ENCODE assay signal across 1 fruit fly cellular context in genomic region chrX:7333858-7334800, dm6.
A peak's percentile ranks its signal among the peaks of the same experiment; 100 is the strongest.
TF ChIP-seq lines count a peak whose summit lies in the region.

No protein-coding gene starts in this region.

TF ChIP-seq in whole organism, embryonic, 481 proteins besides CTCF, POLR2A, EP300 and RAD21 (continued from another document and continues in another):
- no peak for TF ChIP-seq exex (tag; optimal IDR thresholded peaks at IDR 0.05; lab: Kevin White, UChicago)
- peak; percentile 68 for TF ChIP-seq Meics (GFP tag; optimal IDR thresholded peaks at IDR 0.05; lab: Kevin White, UChicago)
- no peak for TF ChIP-seq crol (GFP tag; IDR thresholded peaks at IDR 0.05; lab: Robert Waterston, UW)
- TF ChIP-seq gsb-n (tag; optimal IDR thresholded peaks at IDR 0.05; lab: Kevin White, UChicago) = no peak
- peak; percentile 14; the same call in 1 of the 2 replicates for TF ChIP-seq Atf6 (GFP tag; IDR thresholded peaks at IDR 0.05; lab: Robert Waterston, UW)
- TF ChIP-seq Lpt (GFP tag; optimal IDR thresholded peaks at IDR 0.05; lab: Kevin White, UChicago) = no peak
- peak; percentile 31 for TF ChIP-seq CG8944 (GFP tag; optimal IDR thresholded peaks at IDR 0.05; lab: Kevin White, UChicago)
- no peak for TF ChIP-seq gcm2 (GFP tag; optimal IDR thresholded peaks at IDR 0.05; lab: Kevin White, UChicago)
- TF ChIP-seq cwo (GFP tag; optimal IDR thresholded peaks at IDR 0.05; lab: Kevin White, UChicago) = no peak
- no peak for TF ChIP-seq CG16813 (GFP tag; IDR thresholded peaks at IDR 0.05; lab: Robert Waterston, UW; ENCODE audit: partially characterized antibody)
- TF ChIP-seq mam (GFP tag; optimal IDR thresholded peaks at IDR 0.05; lab: Kevin White, UChicago) = peak; percentile 73
- TF ChIP-seq tgo (GFP tag; IDR thresholded peaks at IDR 0.05; lab: Robert Waterston, UW) = no peak
- no peak for TF ChIP-seq Hr78 (GFP tag; optimal IDR thresholded peaks at IDR 0.05; lab: Kevin White, UChicago)
- TF ChIP-seq tx (GFP tag; optimal IDR thresholded peaks at IDR 0.05; lab: Kevin White, UChicago) = peak; percentile 62
- TF ChIP-seq Hmx (GFP tag; optimal IDR thresholded peaks at IDR 0.05; lab: Kevin White, UChicago) = no peak
- TF ChIP-seq TFAM (GFP tag; optimal IDR thresholded peaks at IDR 0.05; lab: Kevin White, UChicago) = no peak
- no peak for TF ChIP-seq CG8359 (GFP tag; optimal IDR thresholded peaks at IDR 0.05; lab: Kevin White, UChicago; ENCODE audit: borderline replicate concordance)
- 0 out of 2 replicates have a peak, but pooled peaks have one; percentile 20 for TF ChIP-seq klu (GFP tag; IDR thresholded peaks at IDR 0.05; lab: Robert Waterston, UW)
- TF ChIP-seq CG1832 (GFP tag; optimal IDR thresholded peaks at IDR 0.05; lab: Kevin White, UChicago) = no peak
- TF ChIP-seq CG11696 (GFP tag; IDR thresholded peaks at IDR 0.05; lab: Robert Waterston, UW) = no peak
- peak; percentile 75 for TF ChIP-seq al (GFP tag; IDR thresholded peaks at IDR 0.05; lab: Robert Waterston, UW)
- no peak for TF ChIP-seq ac (GFP tag; optimal IDR thresholded peaks at IDR 0.05; lab: Kevin White, UChicago)
- no peak for TF ChIP-seq CG10274 (GFP tag; optimal IDR thresholded peaks at IDR 0.05; lab: Kevin White, UChicago)
- no peak for TF ChIP-seq vnd (GFP tag; IDR thresholded peaks at IDR 0.05; lab: Robert Waterston, UW; ENCODE audit: partially characterized antibody)
- peak; percentile 53 for TF ChIP-seq CG9817 (tag; optimal IDR thresholded peaks at IDR 0.05; lab: Kevin White, UChicago)
- TF ChIP-seq CG2889 (GFP tag; IDR thresholded peaks at IDR 0.05; lab: Robert Waterston, UW) = 0 out of 3 replicates have a peak, but pooled peaks have one; percentile 26
- no peak for TF ChIP-seq Asciz (GFP tag; optimal IDR thresholded peaks at IDR 0.05; lab: Kevin White, UChicago)
- no peak for TF ChIP-seq Xbp1 (GFP tag; optimal IDR thresholded peaks at IDR 0.05; lab: Kevin White, UChicago)
- TF ChIP-seq CG15011 (GFP tag; optimal IDR thresholded peaks at IDR 0.05; lab: Kevin White, UChicago) = peak; percentile 11
- no peak for TF ChIP-seq CG2116 (GFP tag; optimal IDR thresholded peaks at IDR 0.05; lab: Kevin White, UChicago)
- no peak for TF ChIP-seq Gsc (GFP tag; IDR thresholded peaks at IDR 0.05; lab: Robert Waterston, UW)
- no peak for TF ChIP-seq CG11560 (tag; IDR thresholded peaks at IDR 0.05; lab: Robert Waterston, UW)
- no peak for TF ChIP-seq dati (GFP tag; IDR thresholded peaks at IDR 0.05; lab: Robert Waterston, UW)
- TF ChIP-seq cad (GFP tag; optimal IDR thresholded peaks at IDR 0.05; lab: Kevin White, UChicago) = peak; percentile 74
- TF ChIP-seq H2.0 (GFP tag; IDR thresholded peaks at IDR 0.05; lab: Robert Waterston, UW) = no peak
- TF ChIP-seq bigmax (GFP tag; optimal IDR thresholded peaks at IDR 0.05; lab: Kevin White, UChicago) = no peak
- TF ChIP-seq CG17568 (GFP tag; optimal IDR thresholded peaks at IDR 0.05; lab: Kevin White, UChicago) = no peak
- TF ChIP-seq sr (GFP tag; IDR thresholded peaks at IDR 0.05; lab: Robert Waterston, UW) = no peak
- peak; percentile 50 for TF ChIP-seq CG12155 (GFP tag; optimal IDR thresholded peaks at IDR 0.05; lab: Kevin White, UChicago)
- TF ChIP-seq wek (GFP tag; optimal IDR thresholded peaks at IDR 0.05; lab: Kevin White, UChicago) = no peak
- no peak for TF ChIP-seq Lhr (GFP tag; optimal IDR thresholded peaks at IDR 0.05; lab: Kevin White, UChicago)
- no peak for TF ChIP-seq zen2 (GFP tag; IDR thresholded peaks at IDR 0.05; lab: Robert Waterston, UW; ENCODE audit: partially characterized antibody)
- peak; percentile 18 for TF ChIP-seq cg (GFP tag; optimal IDR thresholded peaks at IDR 0.05; lab: Kevin White, UChicago)
- no peak for TF ChIP-seq tna (GFP tag; IDR thresholded peaks at IDR 0.05; lab: Robert Waterston, UW; ENCODE audit: partially characterized antibody)
- no peak for TF ChIP-seq zen (tag; optimal IDR thresholded peaks at IDR 0.05; lab: Kevin White, UChicago)
- TF ChIP-seq tap (tag; optimal IDR thresholded peaks at IDR 0.05; lab: Kevin White, UChicago) = no peak
- no peak for TF ChIP-seq CG6791 (GFP tag; IDR thresholded peaks at IDR 0.05; lab: Robert Waterston, UW; ENCODE audit: partially characterized antibody)
- TF ChIP-seq shn (GFP tag; optimal IDR thresholded peaks at IDR 0.05; lab: Kevin White, UChicago) = peak; percentile 26
- 0 out of 2 replicates have a peak, but pooled peaks have one; percentile 8 for TF ChIP-seq Ptx1 (GFP tag; IDR thresholded peaks at IDR 0.05; lab: Robert Waterston, UW)
- TF ChIP-seq CG4404 (GFP tag; IDR thresholded peaks at IDR 0.05; lab: Robert Waterston, UW) = no peak
- TF ChIP-seq ap (GFP tag; IDR thresholded peaks at IDR 0.05; lab: Robert Waterston, UW) = no peak
- no peak for TF ChIP-seq CG16779 (GFP tag; IDR thresholded peaks at IDR 0.05; lab: Robert Waterston, UW)
- TF ChIP-seq CG6254 (GFP tag; optimal IDR thresholded peaks at IDR 0.05; lab: Kevin White, UChicago) = no peak
- TF ChIP-seq CG10654 (GFP tag; optimal IDR thresholded peaks at IDR 0.05; lab: Kevin White, UChicago) = no peak
- TF ChIP-seq otp (GFP tag; IDR thresholded peaks at IDR 0.05; lab: Robert Waterston, UW) = no peak
- TF ChIP-seq cato (GFP tag; optimal IDR thresholded peaks at IDR 0.05; lab: Kevin White, UChicago; ENCODE audit: borderline replicate concordance) = no peak
- TF ChIP-seq Kr (GFP tag; optimal IDR thresholded peaks at IDR 0.05; lab: Kevin White, UChicago) = peak; percentile 59
- peak; percentile 81 for TF ChIP-seq CG9932 (GFP tag; IDR thresholded peaks at IDR 0.05; lab: Robert Waterston, UW)
- TF ChIP-seq E2f1 (GFP tag; IDR thresholded peaks at IDR 0.05; lab: Robert Waterston, UW) = no peak
- TF ChIP-seq Doc2 (GFP tag; IDR thresholded peaks at IDR 0.05; lab: Robert Waterston, UW) = no peak
- no peak for TF ChIP-seq CG2712 (tag; optimal IDR thresholded peaks at IDR 0.05; lab: Kevin White, UChicago)
- TF ChIP-seq dimm (GFP tag; IDR thresholded peaks at IDR 0.05; lab: Robert Waterston, UW) = no peak
- TF ChIP-seq Hr51 (GFP tag; optimal IDR thresholded peaks at IDR 0.05; lab: Kevin White, UChicago) = peak in 1 of 2 experiments; percentile 30
- no peak for TF ChIP-seq Fer2 (tag; optimal IDR thresholded peaks at IDR 0.05; lab: Kevin White, UChicago)
- no peak for TF ChIP-seq HmgZ (tag; optimal IDR thresholded peaks at IDR 0.05; lab: Kevin White, UChicago)
- TF ChIP-seq CG34422 (GFP tag; IDR thresholded peaks at IDR 0.05; lab: Robert Waterston, UW) = peak; percentile 44; the same call in 1 of the 3 replicates
- TF ChIP-seq CG6813 (GFP tag; optimal IDR thresholded peaks at IDR 0.05; lab: Kevin White, UChicago) = peak; percentile 36
- no peak for TF ChIP-seq pfk (GFP tag; optimal IDR thresholded peaks at IDR 0.05; lab: Kevin White, UChicago)
- no peak; the same call in 1 of the 2 replicates for TF ChIP-seq esg (GFP tag; conservative IDR thresholded peaks at IDR 0.05; lab: Robert Waterston, UW)
- TF ChIP-seq CG2678 (tag; optimal IDR thresholded peaks at IDR 0.05; lab: Kevin White, UChicago) = peak; percentile 31
- no peak for TF ChIP-seq H15 (GFP tag; IDR thresholded peaks at IDR 0.05; lab: Robert Waterston, UW)
- TF ChIP-seq CG8478 (optimal IDR thresholded peaks at IDR 0.05; lab: Kevin White, UChicago) = no peak
- TF ChIP-seq CkIIα-i1 (GFP tag; IDR thresholded peaks at IDR 0.05; lab: Robert Waterston, UW) = no peak
- no peak for TF ChIP-seq az2 (GFP tag; optimal IDR thresholded peaks at IDR 0.05; lab: Kevin White, UChicago)
- no peak for TF ChIP-seq CG31388 (GFP tag; optimal IDR thresholded peaks at IDR 0.05; lab: Kevin White, UChicago)
- peak; percentile 38; the same call in 1 of the 2 replicates for TF ChIP-seq CG14441 (GFP tag; IDR thresholded peaks at IDR 0.05; lab: Robert Waterston, UW)
- no peak for TF ChIP-seq CG12104 (GFP tag; optimal IDR thresholded peaks at IDR 0.05; lab: Kevin White, UChicago)
- TF ChIP-seq Nf-YB (GFP tag; optimal IDR thresholded peaks at IDR 0.05; lab: Kevin White, UChicago) = no peak
- no peak for TF ChIP-seq pzg (GFP tag; optimal IDR thresholded peaks at IDR 0.05; lab: Kevin White, UChicago)
- no peak for TF ChIP-seq CG7556 (GFP tag; optimal IDR thresholded peaks at IDR 0.05; lab: Kevin White, UChicago)
- 0 out of 2 replicates have a peak, but pooled peaks have one; percentile 29 for TF ChIP-seq danr (GFP tag; IDR thresholded peaks at IDR 0.05; lab: Robert Waterston, UW)
- no peak for TF ChIP-seq CG10366 (GFP tag; IDR thresholded peaks at IDR 0.05; lab: Robert Waterston, UW)
- TF ChIP-seq crc (GFP tag; optimal IDR thresholded peaks at IDR 0.05; lab: Kevin White, UChicago) = peak; percentile 36
- TF ChIP-seq Hsf (GFP tag; optimal IDR thresholded peaks at IDR 0.05; lab: Kevin White, UChicago) = peak; percentile 34
- TF ChIP-seq ro (GFP tag; IDR thresholded peaks at IDR 0.05; lab: Robert Waterston, UW) = no peak
- no peak for TF ChIP-seq gcm (GFP tag; optimal IDR thresholded peaks at IDR 0.05; lab: Kevin White, UChicago)
- TF ChIP-seq CG1602 (GFP tag; optimal IDR thresholded peaks at IDR 0.05; lab: Kevin White, UChicago) = no peak
- TF ChIP-seq slou (GFP tag; optimal IDR thresholded peaks at IDR 0.05; lab: Kevin White, UChicago) = peak; percentile 61
- TF ChIP-seq CG2199 (GFP tag; IDR thresholded peaks at IDR 0.05; lab: Robert Waterston, UW) = no peak
- peak; percentile 45 for TF ChIP-seq CG3847 (GFP tag; IDR thresholded peaks at IDR 0.05; lab: Robert Waterston, UW)
- no peak for TF ChIP-seq knrl (GFP tag; IDR thresholded peaks at IDR 0.05; lab: Robert Waterston, UW; ENCODE audit: partially characterized antibody)
- peak; percentile 53 for TF ChIP-seq CG9727 (GFP tag; optimal IDR thresholded peaks at IDR 0.05; lab: Kevin White, UChicago)
- TF ChIP-seq hb (GFP tag; IDR thresholded peaks at IDR 0.05; lab: Robert Waterston, UW; ENCODE audit: partially characterized antibody) = no peak
- TF ChIP-seq CG14965 (GFP tag; optimal IDR thresholded peaks at IDR 0.05; lab: Kevin White, UChicago; ENCODE audit: borderline replicate concordance) = no peak
- TF ChIP-seq CG18476 (GFP tag; optimal IDR thresholded peaks at IDR 0.05; lab: Kevin White, UChicago) = peak; percentile 16
- no peak for TF ChIP-seq odd (GFP tag; optimal IDR thresholded peaks at IDR 0.05; lab: Kevin White, UChicago)
- TF ChIP-seq fru (optimal IDR thresholded peaks at IDR 0.05; lab: Kevin White, UChicago) = no peak
- no peak for TF ChIP-seq en (GFP tag; optimal IDR thresholded peaks at IDR 0.05; lab: Kevin White, UChicago)
- no peak for TF ChIP-seq Dip2 (GFP tag; IDR thresholded peaks at IDR 0.05; lab: Robert Waterston, UW)
- no peak for TF ChIP-seq grn (GFP tag; optimal IDR thresholded peaks at IDR 0.05; lab: Kevin White, UChicago)
- TF ChIP-seq phol (tag; optimal IDR thresholded peaks at IDR 0.05; lab: Kevin White, UChicago) = no peak
- no peak for TF ChIP-seq schlank (tag; optimal IDR thresholded peaks at IDR 0.05; lab: Kevin White, UChicago)
- TF ChIP-seq prd (optimal IDR thresholded peaks at IDR 0.05; lab: Kevin White, UChicago) = no peak
- TF ChIP-seq prd (GFP tag; IDR thresholded peaks at IDR 0.05; lab: Robert Waterston, UW) = peak; percentile 45; the same call in 2 of the 3 replicates
- peak; percentile 88 for TF ChIP-seq CG12769 (tag; optimal IDR thresholded peaks at IDR 0.05; lab: Kevin White, UChicago)
- TF ChIP-seq CoRest (tag; optimal IDR thresholded peaks at IDR 0.05; lab: Kevin White, UChicago) = peak; percentile 23
- TF ChIP-seq Abd-B (GFP tag; optimal IDR thresholded peaks at IDR 0.05; lab: Kevin White, UChicago) = no peak
- no peak for TF ChIP-seq org-1 (GFP tag; optimal IDR thresholded peaks at IDR 0.05; lab: Kevin White, UChicago)
- no peak for TF ChIP-seq Optix (GFP tag; IDR thresholded peaks at IDR 0.05; lab: Robert Waterston, UW)
- no peak for TF ChIP-seq Rx (GFP tag; IDR thresholded peaks at IDR 0.05; lab: Robert Waterston, UW)
- peak; percentile 43 for TF ChIP-seq Myb (GFP tag; optimal IDR thresholded peaks at IDR 0.05; lab: Kevin White, UChicago)
- no peak for TF ChIP-seq pros (GFP tag; optimal IDR thresholded peaks at IDR 0.05; lab: Kevin White, UChicago)
- TF ChIP-seq CG1647 (GFP tag; optimal IDR thresholded peaks at IDR 0.05; lab: Kevin White, UChicago) = no peak
- no peak for TF ChIP-seq CG13123 (GFP tag; optimal IDR thresholded peaks at IDR 0.05; lab: Kevin White, UChicago)
- TF ChIP-seq pho (GFP tag; optimal IDR thresholded peaks at IDR 0.05; lab: Kevin White, UChicago) = peak; percentile 75
- TF ChIP-seq HLH4C (GFP tag; IDR thresholded peaks at IDR 0.05; lab: Robert Waterston, UW; ENCODE audit: partially characterized antibody) = no peak
- no peak for TF ChIP-seq Bgb (GFP tag; IDR thresholded peaks at IDR 0.05; lab: Robert Waterston, UW; ENCODE audit: partially characterized antibody)
- TF ChIP-seq CG32772 (GFP tag; IDR thresholded peaks at IDR 0.05; lab: Robert Waterston, UW) = no peak
- no peak for TF ChIP-seq Side (GFP tag; optimal IDR thresholded peaks at IDR 0.05; lab: Kevin White, UChicago)
- TF ChIP-seq Antp (GFP tag; optimal IDR thresholded peaks at IDR 0.05; lab: Kevin White, UChicago) = no peak
- TF ChIP-seq trem (tag; optimal IDR thresholded peaks at IDR 0.05; lab: Kevin White, UChicago) = no peak
- no peak for TF ChIP-seq eve (GFP tag; optimal IDR thresholded peaks at IDR 0.05; lab: Kevin White, UChicago)
- TF ChIP-seq nau (GFP tag; optimal IDR thresholded peaks at IDR 0.05; lab: Kevin White, UChicago) = no peak
- no peak for TF ChIP-seq Tbp (GFP tag; optimal IDR thresholded peaks at IDR 0.05; lab: Kevin White, UChicago)
- TF ChIP-seq abd-A (tag; optimal IDR thresholded peaks at IDR 0.05; lab: Kevin White, UChicago) = no peak
- peak; percentile 5 for TF ChIP-seq emc (GFP tag; optimal IDR thresholded peaks at IDR 0.05; lab: Kevin White, UChicago)
- no peak for TF ChIP-seq CG4424 (GFP tag; optimal IDR thresholded peaks at IDR 0.05; lab: Kevin White, UChicago)
- TF ChIP-seq scrt (GFP tag; optimal IDR thresholded peaks at IDR 0.05; lab: Kevin White, UChicago) = peak; percentile 30
- no peak for TF ChIP-seq repo (GFP tag; optimal IDR thresholded peaks at IDR 0.05; lab: Kevin White, UChicago)
- peak; percentile 78 for TF ChIP-seq sens (GFP tag; lab: Kevin White, UChicago)
- no peak for TF ChIP-seq CG43689 (GFP tag; IDR thresholded peaks at IDR 0.05; lab: Robert Waterston, UW)
- no peak for TF ChIP-seq Vsx1 (GFP tag; optimal IDR thresholded peaks at IDR 0.05; lab: Kevin White, UChicago)
- TF ChIP-seq CG10209 (GFP tag; optimal IDR thresholded peaks at IDR 0.05; lab: Kevin White, UChicago) = no peak
- peak; percentile 12; the same call in 1 of the 4 replicates for TF ChIP-seq Gug (GFP tag; IDR thresholded peaks at IDR 0.05; lab: Robert Waterston, UW)
- TF ChIP-seq ash1 (GFP tag; optimal IDR thresholded peaks at IDR 0.05; lab: Kevin White, UChicago) = no peak
- no peak for TF ChIP-seq CG1529 (GFP tag; optimal IDR thresholded peaks at IDR 0.05; lab: Kevin White, UChicago)
